Worm (Caenorhabditis elegans): ENCODE measurements around the gene C27F2.6.

The C27F2.6 gene

ce11 chrIII:4930154-4930679 lies 50.0 kb downstream of the C27F2.6 start, which contains the start of gene set-2 (continued):
- peak; percentile 98 for TF ChIP-seq unc-130 (GFP tag; optimal IDR thresholded peaks at IDR 0.05)
- no peak for TF ChIP-seq lir-3 (tag; optimal IDR thresholded peaks at IDR 0.05)
- TF ChIP-seq F37D6.2 (tag; optimal IDR thresholded peaks at IDR 0.05): no peak
- TF ChIP-seq ztf-11 (tag; optimal IDR thresholded peaks at IDR 0.05): no peak
- TF ChIP-seq pha-4 (GFP tag; IDR thresholded peaks at IDR 0.05): no peak
- no peak for TF ChIP-seq pha-4 (tag; optimal IDR thresholded peaks at IDR 0.05)
- TF ChIP-seq snpc-4 (tag; optimal IDR thresholded peaks at IDR 0.05): no peak
- TF ChIP-seq zip-11 (GFP tag; IDR thresholded peaks at IDR 0.05): no peak
- TF ChIP-seq nhr-48 (tag; optimal IDR thresholded peaks at IDR 0.05): no peak
- TF ChIP-seq aha-1 (tag): peak; percentile 91
- TF ChIP-seq pqm-1 (tag; optimal IDR thresholded peaks at IDR 0.05): no peak
- no peak for TF ChIP-seq ZK546.5 (tag; optimal IDR thresholded peaks at IDR 0.05)
- peak; percentile 91 for TF ChIP-seq dpl-1 (GFP tag; optimal IDR thresholded peaks at IDR 0.05)
- TF ChIP-seq saeg-2 (GFP tag; IDR thresholded peaks at IDR 0.05): no peak
- peak; percentile 23 for TF ChIP-seq rbr-2 (tag; optimal IDR thresholded peaks at IDR 0.05)
- no peak for TF ChIP-seq F44E2.7 (GFP tag; IDR thresholded peaks at IDR 0.05)
- TF ChIP-seq spr-3 (GFP tag; optimal IDR thresholded peaks at IDR 0.05): no peak
- peak in 1 of 2 experiments; percentile 89 for TF ChIP-seq hif-1 (tag; optimal IDR thresholded peaks at IDR 0.05)
- 0 out of 2 replicates have a peak, but pooled peaks have one; percentile 42 for TF ChIP-seq dmd-8 (GFP tag; IDR thresholded peaks at IDR 0.05)
- TF ChIP-seq daf-19 (GFP tag; conservative IDR thresholded peaks at IDR 0.05): no peak
- peak; percentile 63 for TF ChIP-seq arid-1 (GFP tag; conservative IDR thresholded peaks at IDR 0.05)
- no peak for TF ChIP-seq lin-39 (tag; optimal IDR thresholded peaks at IDR 0.05)
- peak; percentile 43 for TF ChIP-seq mxl-3 (GFP tag; optimal IDR thresholded peaks at IDR 0.05)
- no peak for TF ChIP-seq skn-1 (tag; optimal IDR thresholded peaks at IDR 0.05)
- no peak for TF ChIP-seq lim-7 (GFP tag; IDR thresholded peaks at IDR 0.05)
- peak in 1 of 2 experiments; percentile 17 for TF ChIP-seq daf-16 (GFP tag; optimal IDR thresholded peaks at IDR 0.05)
- peak; percentile 5 for TF ChIP-seq daf-16 (tag; optimal IDR thresholded peaks at IDR 0.05)
- TF ChIP-seq zfp-3 (GFP tag; conservative IDR thresholded peaks at IDR 0.05): 0 out of 2 replicates have a peak, but pooled peaks have one; percentile 17
- TF ChIP-seq zag-1 (tag; optimal IDR thresholded peaks at IDR 0.05): no peak
- no peak for TF ChIP-seq nhr-11 (tag; optimal IDR thresholded peaks at IDR 0.05)
- TF ChIP-seq attf-4 (tag; optimal IDR thresholded peaks at IDR 0.05): no peak
- TF ChIP-seq hmg-1.1 (GFP tag; IDR thresholded peaks at IDR 0.05): no peak
- peak; percentile 42 for TF ChIP-seq lin-13 (GFP tag; optimal IDR thresholded peaks at IDR 0.05)
- peak; percentile 29 for TF ChIP-seq nhr-102 (tag; optimal IDR thresholded peaks at IDR 0.05)
- no peak for TF ChIP-seq mep-1 (tag; optimal IDR thresholded peaks at IDR 0.05)
- TF ChIP-seq hlh-30 (tag; optimal IDR thresholded peaks at IDR 0.05; ENCODE audit: insufficient read depth): peak; percentile 47
- peak; percentile 2 for TF ChIP-seq ama-1 (optimal IDR thresholded peaks at IDR 0.05)
- TF ChIP-seq mes-2 (tag; optimal IDR thresholded peaks at IDR 0.05; ENCODE audit: poor library complexity, severe bottlenecking): peak; percentile 99
- TF ChIP-seq aly-2 (tag; optimal IDR thresholded peaks at IDR 0.05): no peak
- TF ChIP-seq mxl-2 (GFP tag; conservative IDR thresholded peaks at IDR 0.05): no peak
- TF ChIP-seq duxl-1 (tag; optimal IDR thresholded peaks at IDR 0.05; ENCODE audit: poor library complexity): peak; percentile 64
- no peak for TF ChIP-seq spr-1 (tag; optimal IDR thresholded peaks at IDR 0.05)
- TF ChIP-seq madf-9 (GFP tag; conservative IDR thresholded peaks at IDR 0.05): 0 out of 2 replicates have a peak, but pooled peaks have one; percentile 20
- TF ChIP-seq ces-1 (GFP tag; optimal IDR thresholded peaks at IDR 0.05): no peak
- TF ChIP-seq dve-1 (tag; optimal IDR thresholded peaks at IDR 0.05; ENCODE audit: insufficient read depth): peak; percentile 52
- TF ChIP-seq ZK337.2 (GFP tag; IDR thresholded peaks at IDR 0.05): peak; percentile 89
- no peak for TF ChIP-seq daf-8 (GFP tag; IDR thresholded peaks at IDR 0.05)
- TF ChIP-seq mdt-29 (GFP tag; IDR thresholded peaks at IDR 0.05): no peak
- no peak for TF ChIP-seq lin-1 (GFP tag; IDR thresholded peaks at IDR 0.05)
- peak; percentile 69 for TF ChIP-seq dmd-6 (GFP tag; IDR thresholded peaks at IDR 0.05)
- no peak for TF ChIP-seq jun-1 (tag; optimal IDR thresholded peaks at IDR 0.05)
- no peak for TF ChIP-seq zip-2 (tag; optimal IDR thresholded peaks at IDR 0.05)
